Worm (Caenorhabditis elegans) whole organism, young adult: ENCODE measurements around the gene M02F4.2.

Experiments
- B0261.1 ChIP-seq: sonication (generic microtip); optimal IDR thresholded peaks from 2 replicates; lab custom pipeline; 2016; ENCODE audit warnings: mild to moderate bottlenecking, missing genetic modification characterization, moderate library complexity, missing compliant biosample characterization
- C06A6.2 ChIP-seq: fragments of 200-800 bp; sonication (Bioruptor generic); conservative IDR thresholded peaks from 2 replicates; pipeline ENCODE4 v1.3.6; 2022; ENCODE audit warnings: missing genetic modification characterization, missing compliant biosample characterization
- F22D6.2 ChIP-seq: sonication (generic microtip); optimal IDR thresholded peaks from 2 replicates; lab custom pipeline; 2016; ENCODE audit warnings: mild to moderate bottlenecking, missing genetic modification characterization, missing compliant biosample characterization
- F37B4.10 ChIP-seq: fragments of 200-800 bp; sonication (Bioruptor generic); IDR thresholded peaks from 2 replicates; pipeline ENCODE4 v1.3.6; 2022; ENCODE audit warnings: missing genetic modification characterization, missing compliant biosample characterization
- F52B5.7 ChIP-seq: sonication (generic microtip); optimal IDR thresholded peaks from 2 replicates; lab custom pipeline; 2016; ENCODE audit warnings: mild to moderate bottlenecking, missing genetic modification characterization, missing compliant biosample characterization
- F57A8.1 ChIP-seq: fragments of 200-800 bp; sonication (Bioruptor generic); optimal IDR thresholded peaks from 2 replicates; lab custom pipeline; 2018; ENCODE audit warnings: mild to moderate bottlenecking, missing genetic modification characterization, moderate library complexity, missing compliant biosample characterization
- F57C9.4 ChIP-seq: sonication (generic microtip); optimal IDR thresholded peaks from 2 replicates; lab custom pipeline; 2017; ENCODE audit warnings: mild to moderate bottlenecking, missing genetic modification characterization, missing compliant biosample characterization
- T07F8.4 ChIP-seq: sonication (generic microtip); optimal IDR thresholded peaks from 2 replicates; lab custom pipeline; 2016; ENCODE audit warnings: mild to moderate bottlenecking, missing genetic modification characterization, moderate library complexity, missing compliant biosample characterization
- Y53G8AR.9 ChIP-seq: fragments of 200-800 bp; sonication (Bioruptor generic); conservative IDR thresholded peaks from 2 replicates; pipeline ENCODE4 v1.3.6; 2022; ENCODE audit warnings: missing genetic modification reagents, missing genetic modification characterization, missing compliant biosample characterization
- aptf-2 ChIP-seq: fragments of 200-800 bp; sonication (Bioruptor generic); conservative IDR thresholded peaks from 2 replicates; pipeline ENCODE4 v1.3.6; 2022; ENCODE audit warnings: missing genetic modification reagents, missing genetic modification characterization, missing compliant biosample characterization
- athp-1 ChIP-seq: sonication (generic microtip); optimal IDR thresholded peaks from 2 replicates; lab custom pipeline; 2017; ENCODE audit warnings: mild to moderate bottlenecking, missing genetic modification characterization, missing compliant biosample characterization
- bed-2 ChIP-seq: fragments of 200-800 bp; sonication (Bioruptor generic); IDR thresholded peaks from 2 replicates; pipeline ENCODE4 v1.3.6; 2022; ENCODE audit warnings: missing genetic modification reagents, missing genetic modification characterization, missing compliant biosample characterization
- cebp-1 ChIP-seq, 2 experiments: fragments of 200-800 bp in 1 of 2; sonication (Bioruptor generic) in 1 of 2; sonication (generic microtip) in 1 of 2; IDR thresholded peaks in 1 of 2; optimal IDR thresholded peaks in 1 of 2; 2 replicates each; pipeline versions ENCODE4 v1.3.6 to Lab custom; 2017 to 2022; ENCODE audit warnings: missing compliant biosample characterization in 2 of 2, missing genetic modification characterization in 2 of 2, mild to moderate bottlenecking in 1 of 2, missing genetic modification reagents in 1 of 2, moderate library complexity in 1 of 2
- chd-7 ChIP-seq: sonication (generic microtip); optimal IDR thresholded peaks from 2 replicates; lab custom pipeline; 2016; ENCODE audit warnings: mild to moderate bottlenecking, missing genetic modification characterization, moderate library complexity, missing compliant biosample characterization
- dox-1 ChIP-seq: fragments of 200-800 bp; sonication (Bioruptor generic); IDR thresholded peaks from 2 replicates; pipeline ENCODE4 v1.3.6; 2022; ENCODE audit warnings: missing genetic modification reagents, missing genetic modification characterization, missing compliant biosample characterization
- dpff-1 ChIP-seq: sonication (generic microtip); optimal IDR thresholded peaks from 2 replicates; lab custom pipeline; 2017; ENCODE audit warnings: mild to moderate bottlenecking, missing genetic modification characterization, missing compliant biosample characterization
- dpl-1 ChIP-seq: fragments of 150-350 bp; optimal IDR thresholded peaks from 2 replicates; lab custom pipeline; 2014; ENCODE audit warnings: missing biosample characterization, missing genetic modification reagents, missing genetic modification characterization
- egrh-3 ChIP-seq: fragments of 200-800 bp; sonication (Bioruptor generic); IDR thresholded peaks from 2 replicates; pipeline ENCODE4 v1.3.6; 2022; ENCODE audit warnings: missing genetic modification reagents, missing genetic modification characterization, missing compliant biosample characterization
- fkh-3 ChIP-seq: sonication (generic microtip); optimal IDR thresholded peaks from 2 replicates; lab custom pipeline; 2016; ENCODE audit warnings: mild to moderate bottlenecking, missing genetic modification characterization, missing compliant biosample characterization
- gei-17 ChIP-seq: fragments of 200-800 bp; sonication (Bioruptor generic); optimal IDR thresholded peaks from 2 replicates; lab custom pipeline; 2018; ENCODE audit warnings: mild to moderate bottlenecking, missing genetic modification characterization, missing compliant biosample characterization
- hlh-26 ChIP-seq: fragments of 200-800 bp; sonication (Bioruptor generic); conservative IDR thresholded peaks from 2 replicates; pipeline ENCODE4 v1.3.6; 2022; ENCODE audit warnings: missing genetic modification reagents, missing genetic modification characterization, missing compliant biosample characterization
- hmg-1.2 ChIP-seq: fragments of 200-800 bp; sonication (Bioruptor generic); IDR thresholded peaks from 2 replicates; pipeline ENCODE4 v1.3.6; 2022; ENCODE audit warnings: missing genetic modification reagents, missing genetic modification characterization, missing compliant biosample characterization
- hsf-1 ChIP-seq: fragments of 200-800 bp; sonication (Bioruptor generic); IDR thresholded peaks from 2 replicates; pipeline ENCODE4 v1.3.6; 2022; ENCODE audit warnings: missing genetic modification reagents, missing genetic modification characterization, missing compliant biosample characterization
- lag-1 ChIP-seq: fragments of 200-800 bp; sonication (Bioruptor generic); IDR thresholded peaks from 2 replicates; pipeline ENCODE4 v1.3.6; 2022; ENCODE audit warnings: missing genetic modification reagents, missing genetic modification characterization, missing compliant biosample characterization
- lin-26 ChIP-seq: fragments of 200-800 bp; sonication (Bioruptor generic); IDR thresholded peaks from 2 replicates; pipeline ENCODE4 v1.3.6; 2022; ENCODE audit warnings: missing genetic modification reagents, missing genetic modification characterization, missing compliant biosample characterization
- lin-40 ChIP-seq: sonication (generic microtip); optimal IDR thresholded peaks from 2 replicates; lab custom pipeline; 2016; ENCODE audit warnings: missing genetic modification characterization, mild to moderate bottlenecking, missing compliant biosample characterization, missing genotype, missing genetic modification reagents
- lir-1 ChIP-seq: fragments of 200-800 bp; sonication (Bioruptor generic); conservative IDR thresholded peaks from 2 replicates; pipeline ENCODE4 v1.3.6; 2022; ENCODE audit warnings: missing genetic modification reagents, missing genetic modification characterization, missing compliant biosample characterization
- lsl-1 ChIP-seq: fragments of 200-800 bp; sonication (Bioruptor generic); optimal IDR thresholded peaks from 2 replicates; lab custom pipeline; 2018; ENCODE audit warnings: mild to moderate bottlenecking, missing genetic modification characterization, moderate library complexity, missing compliant biosample characterization
- madf-10 ChIP-seq: sonication (generic microtip); optimal IDR thresholded peaks from 2 replicates; lab custom pipeline; 2016; ENCODE audit warnings: mild to moderate bottlenecking, missing genetic modification characterization, missing compliant biosample characterization
- madf-3 ChIP-seq: fragments of 200-800 bp; sonication (Bioruptor generic); IDR thresholded peaks from 2 replicates; pipeline ENCODE4 v1.3.6; 2022; ENCODE audit warnings: missing genetic modification reagents, missing genetic modification characterization, missing compliant biosample characterization
- nfya-1 ChIP-seq: sonication (generic microtip); optimal IDR thresholded peaks from 2 replicates; lab custom pipeline; 2017; ENCODE audit warnings: antibody characterized with exemption, missing compliant biosample characterization, missing genetic modification characterization, borderline replicate concordance; ENCODE audit not compliant: insufficient read depth
- nhr-80 ChIP-seq: sonication (generic microtip); optimal IDR thresholded peaks from 2 replicates; lab custom pipeline; 2016; ENCODE audit warnings: missing genetic modification characterization, missing compliant biosample characterization
- nhr-90 ChIP-seq: sonication (generic microtip); optimal IDR thresholded peaks from 2 replicates; lab custom pipeline; 2016; ENCODE audit warnings: missing genotype, mild to moderate bottlenecking, missing genetic modification characterization, missing compliant biosample characterization
- pbrm-1 ChIP-seq: fragments of 200-800 bp; sonication (Bioruptor generic); IDR thresholded peaks from 2 replicates; pipeline ENCODE4 v1.3.6; 2022; ENCODE audit warnings: missing genetic modification reagents, missing genetic modification characterization, missing compliant biosample characterization
- rcor-1 ChIP-seq: fragments of 200-800 bp; sonication (Bioruptor generic); IDR thresholded peaks from 2 replicates; pipeline ENCODE4 v1.3.6; 2022; ENCODE audit warnings: missing genetic modification reagents, missing genetic modification characterization, missing compliant biosample characterization
- rpc-1 ChIP-seq, 2 experiments: fragments of 150-350 bp in 1 of 2; sonication (generic microtip) in 1 of 2; optimal IDR thresholded peaks; 2 replicates each; lab custom pipeline; 2014 to 2018; ENCODE audit warnings: missing biosample characterization in 1 of 2, missing genetic modification characterization in 1 of 2, missing genetic modification reagents in 1 of 2, missing genotype in 1 of 2
- sdz-38 ChIP-seq: sonication (generic microtip); optimal IDR thresholded peaks from 2 replicates; lab custom pipeline; 2016; ENCODE audit warnings: missing genotype, missing genetic modification characterization, missing compliant biosample characterization
- sea-2 ChIP-seq: fragments of 200-800 bp; sonication (Bioruptor generic); IDR thresholded peaks from 2 replicates; pipeline ENCODE4 v1.3.6; 2022; ENCODE audit warnings: missing genetic modification characterization, missing compliant biosample characterization
- snpc-1.1 ChIP-seq: sonication (generic microtip); optimal IDR thresholded peaks from 2 replicates; lab custom pipeline; 2017; ENCODE audit warnings: missing genetic modification characterization, mild to moderate bottlenecking, missing compliant biosample characterization, antibody characterized with exemption, moderate library complexity, missing genotype, missing genetic modification reagents; ENCODE audit not compliant: insufficient read depth
- snpc-3.4 ChIP-seq: sonication (generic microtip); optimal IDR thresholded peaks from 2 replicates; lab custom pipeline; 2017; ENCODE audit warnings: missing genetic modification characterization, mild to moderate bottlenecking, missing compliant biosample characterization, antibody characterized with exemption, moderate library complexity, missing genotype, missing genetic modification reagents
- sptf-2 ChIP-seq: fragments of 200-800 bp; sonication (Bioruptor generic); optimal IDR thresholded peaks from 2 replicates; lab custom pipeline; 2018; ENCODE audit warnings: mild to moderate bottlenecking, missing genetic modification characterization, missing compliant biosample characterization
- tbp1 ChIP-seq: fragments of 200-800 bp; sonication (Bioruptor generic); optimal IDR thresholded peaks from 2 replicates; lab custom pipeline; 2018; ENCODE audit warnings: mild to moderate bottlenecking, missing genetic modification characterization, missing compliant biosample characterization
- tlf-1 ChIP-seq: fragments of 200-800 bp; sonication (Bioruptor generic); optimal IDR thresholded peaks from 2 replicates; lab custom pipeline; 2018; ENCODE audit warnings: mild to moderate bottlenecking, missing genetic modification characterization, missing compliant biosample characterization
- ztf-18 ChIP-seq: sonication (generic microtip); optimal IDR thresholded peaks from 2 replicates; lab custom pipeline; 2016; ENCODE audit warnings: missing genotype, mild to moderate bottlenecking, missing genetic modification characterization, missing compliant biosample characterization
- ztf-28 ChIP-seq: fragments of 200-800 bp; sonication (Bioruptor generic); IDR thresholded peaks from 2 replicates; pipeline ENCODE4 v1.3.6; 2022; ENCODE audit warnings: missing genetic modification reagents, missing genetic modification characterization, missing compliant biosample characterization
- ztf-3 ChIP-seq: fragments of 200-800 bp; sonication (Bioruptor generic); optimal IDR thresholded peaks from 2 replicates; lab custom pipeline; 2018; ENCODE audit warnings: mild to moderate bottlenecking, missing genetic modification characterization, missing compliant biosample characterization
- ztf-6 ChIP-seq: fragments of 200-800 bp; sonication (Bioruptor generic); IDR thresholded peaks from 2 replicates; pipeline ENCODE4 v1.3.6; 2022; ENCODE audit warnings: missing genetic modification reagents, missing genetic modification characterization, missing compliant biosample characterization

Gene M02F4.2

ce11 chrX:3035972-3036379, 1.9 kb upstream of the M02F4.2 start (continued):
- TF ChIP-seq gei-17 (GFP tag; lab: Kevin White, UChicago) (peak; percentile 91), tbp1 (GFP tag; lab: Kevin White, UChicago) (peak; percentile 100), C06A6.2 (GFP tag; lab: Robert Waterston, UW) (peak; percentile 88), dox-1 (GFP tag; lab: Robert Waterston, UW) (peak; percentile 96), F57C9.4 (peak; percentile 80), cebp-1 (GFP tag; IDR thresholded peaks at IDR 0.05; lab: Robert Waterston, UW) (peak; percentile 84), cebp-1 (tag; optimal IDR thresholded peaks at IDR 0.05; lab: Kevin White, UChicago) (peak; percentile 91), T07F8.4 (tag; lab: Kevin White, UChicago) (peak; percentile 93), aptf-2 (GFP tag; lab: Robert Waterston, UW) (peak; percentile 82), F37B4.10 (GFP tag; lab: Robert Waterston, UW) (no peak), snpc-3.4 (peak; percentile 86), F57A8.1 (GFP tag; lab: Kevin White, UChicago) (peak; percentile 94), ztf-3 (GFP tag; lab: Kevin White, UChicago) (peak; percentile 71), chd-7 (tag; lab: Kevin White, UChicago) (peak; percentile 96), ztf-28 (peak; percentile 97), bed-2 (peak; percentile 69; the same call in 1 of the 2 replicates), hlh-26 (GFP tag; lab: Robert Waterston, UW) (no peak), dpff-1 (tag; lab: Kevin White, UChicago) (peak; percentile 77), hsf-1 (GFP tag; lab: Robert Waterston, UW) (peak; percentile 68), snpc-1.1 (tag; lab: Kevin White, UChicago) (peak; percentile 84), lin-26 (GFP tag; lab: Robert Waterston, UW) (peak; percentile 98), dpl-1 (GFP tag; lab: Kevin White, UChicago) (peak; percentile 44), sptf-2 (GFP tag; lab: Kevin White, UChicago) (peak; percentile 80), madf-3 (peak; percentile 86), rcor-1 (GFP tag; lab: Robert Waterston, UW) (peak; percentile 95), Y53G8AR.9 (GFP tag; lab: Robert Waterston, UW) (peak; percentile 95), ztf-18 (tag; lab: Kevin White, UChicago) (peak; percentile 84), ztf-6 (peak; percentile 97), B0261.1 (tag; lab: Kevin White, UChicago) (peak; percentile 100), nhr-90 (tag; lab: Kevin White, UChicago) (peak; percentile 94), lag-1 (peak; percentile 94; the same call in 1 of the 2 replicates), lir-1 (GFP tag; lab: Robert Waterston, UW) (peak; percentile 90), sdz-38 (tag; lab: Kevin White, UChicago) (peak; percentile 70), lsl-1 (peak; percentile 43), tlf-1 (GFP tag; lab: Kevin White, UChicago) (peak; percentile 79), nhr-80 (tag; lab: Kevin White, UChicago) (peak; percentile 54), fkh-3 (tag; lab: Kevin White, UChicago) (peak; percentile 97), lin-40 (peak; percentile 97), egrh-3 (GFP tag; lab: Robert Waterston, UW) (peak; percentile 74), F52B5.7 (peak; percentile 98), athp-1 (peak; percentile 94), pbrm-1 (GFP tag; lab: Robert Waterston, UW) (peak; percentile 96), hmg-1.2 (GFP tag; lab: Robert Waterston, UW) (peak; percentile 98), madf-10 (tag; lab: Kevin White, UChicago) (peak; percentile 92), sea-2 (GFP tag; lab: Robert Waterston, UW) (peak; percentile 91), rpc-1 (optimal IDR thresholded peaks at IDR 0.05; lab: Kevin White, UChicago) (peak; percentile 100), rpc-1 (tag; optimal IDR thresholded peaks at IDR 0.05; lab: Kevin White, UChicago) (peak; percentile 100), nfya-1 (tag; lab: Kevin White, UChicago) (no peak), F22D6.2 (peak; percentile 75)
